Comparison of ENCODE assay signal across 1 fruit fly cellular context in genomic region chr3L:12374420-12374819, dm6.
A peak's percentile ranks its signal among the peaks of the same experiment; 100 is the strongest.
TF ChIP-seq lines count a peak whose summit lies in the region.

No protein-coding gene starts in this region.

TF ChIP-seq in whole organism, embryonic, 481 proteins besides CTCF, POLR2A, EP300 and RAD21 (continued from another document):
- TF ChIP-seq gem (tag; optimal IDR thresholded peaks at IDR 0.05; lab: Kevin White, UChicago) (peak; percentile 28), CG30403 (GFP tag; optimal IDR thresholded peaks at IDR 0.05; lab: Kevin White, UChicago) (peak; percentile 11), CG11504 (tag; optimal IDR thresholded peaks at IDR 0.05; lab: Kevin White, UChicago) (peak; percentile 33)
TF ChIP-seq in whole organism, embryonic: peak in this region for 30.
